Worm (Caenorhabditis elegans) whole organism, L4 larva: Measurements from ENCODE around the gene acdh-12.

Experiments used
- daf-12 ChIP-seq: fragments of 150-350 bp; optimal IDR thresholded peaks from 2 replicates; lab custom pipeline; 2014; ENCODE audit warnings: missing biosample characterization, missing genetic modification reagents, missing genetic modification characterization
- lin-13 ChIP-seq: fragments of 150-350 bp; optimal IDR thresholded peaks from 2 replicates; lab custom pipeline; 2014; ENCODE audit warnings: missing biosample characterization, missing genetic modification reagents, missing genetic modification characterization

DNA sequence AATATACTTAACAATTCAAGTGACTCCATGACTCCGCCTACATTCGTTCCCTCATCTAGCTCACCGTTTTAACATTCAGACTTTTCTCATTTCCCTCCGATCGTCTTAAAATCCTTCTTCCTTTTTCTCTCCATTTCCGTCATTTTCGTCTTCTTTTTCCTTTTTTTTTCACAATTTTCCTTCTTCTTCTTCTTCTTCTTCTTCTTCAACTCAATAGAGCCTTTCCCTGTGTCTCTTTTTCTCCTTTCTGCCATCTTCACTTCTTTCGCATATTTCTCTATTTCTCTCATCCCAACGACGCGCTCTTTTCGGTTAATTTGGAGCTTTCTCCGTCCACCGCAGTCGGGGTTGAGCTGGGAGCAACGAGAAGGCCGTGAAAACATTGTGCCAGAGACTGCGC is 12.8 kb downstream of the acdh-12 start:
- no peak for TF ChIP-seq lin-13 (GFP tag; lab: Kevin White, UChicago)
- no peak for TF ChIP-seq daf-12 (tag; lab: Kevin White, UChicago)
